Fruit fly (Drosophila melanogaster): ENCODE data around the gene sc.

sc gene

dm6 chrX:395746-396145 is at the start of gene sc:
Gene sc, plus strand, starts transcription at chrX:396060.
- TF ChIP-seq cnc (optimal IDR thresholded peaks at IDR 0.05) (no peak), cic (GFP tag; optimal IDR thresholded peaks at IDR 0.05) (no peak), kay (GFP tag; ENCODE audit: borderline replicate concordance) (no peak), pad (GFP tag; optimal IDR thresholded peaks at IDR 0.05) (no peak), Clk (GFP tag; optimal IDR thresholded peaks at IDR 0.05) (no peak), CG7045 (GFP tag; optimal IDR thresholded peaks at IDR 0.05) (no peak), CG12768 (GFP tag; optimal IDR thresholded peaks at IDR 0.05) (no peak), CG7101 (tag; optimal IDR thresholded peaks at IDR 0.05) (no peak), CG33017 (tag; optimal IDR thresholded peaks at IDR 0.05) (no peak), tj (GFP tag; optimal IDR thresholded peaks at IDR 0.05) (no peak), ovo (GFP tag; optimal IDR thresholded peaks at IDR 0.05) (no peak), Hr96 (GFP tag; optimal IDR thresholded peaks at IDR 0.05) (no peak), Crg-1 (GFP tag; optimal IDR thresholded peaks at IDR 0.05) (no peak), CG11617 (GFP tag; optimal IDR thresholded peaks at IDR 0.05) (no peak), bab1 (GFP tag; optimal IDR thresholded peaks at IDR 0.05) (no peak), CG5204 (GFP tag; optimal IDR thresholded peaks at IDR 0.05) (no peak), CG1620 (GFP tag; optimal IDR thresholded peaks at IDR 0.05) (no peak), Mnt (GFP tag; optimal IDR thresholded peaks at IDR 0.05) (no peak), toe (GFP tag; optimal IDR thresholded peaks at IDR 0.05) (no peak), CG14711 (tag; optimal IDR thresholded peaks at IDR 0.05) (no peak)

dm6 chrX:350266-350665 is 45.6 kb upstream of the sc start, which contains the start of gene CG43181:
Gene CG43181, plus strand, starts transcription at chrX:350566.
- no peak for TF ChIP-seq toe (GFP tag; optimal IDR thresholded peaks at IDR 0.05)
- no peak for TF ChIP-seq CG7101 (tag; optimal IDR thresholded peaks at IDR 0.05)
- no peak for TF ChIP-seq CG5204 (GFP tag; optimal IDR thresholded peaks at IDR 0.05)
- no peak for TF ChIP-seq CG33017 (tag; optimal IDR thresholded peaks at IDR 0.05)
- no peak for TF ChIP-seq cic (GFP tag; optimal IDR thresholded peaks at IDR 0.05)
- TF ChIP-seq CG1620 (GFP tag; optimal IDR thresholded peaks at IDR 0.05): no peak
- no peak for TF ChIP-seq CG7045 (GFP tag; optimal IDR thresholded peaks at IDR 0.05)
- no peak for TF ChIP-seq Clk (GFP tag; optimal IDR thresholded peaks at IDR 0.05)
- no peak for TF ChIP-seq Crg-1 (GFP tag; optimal IDR thresholded peaks at IDR 0.05)
- no peak for TF ChIP-seq CG11617 (GFP tag; optimal IDR thresholded peaks at IDR 0.05)
- TF ChIP-seq bab1 (GFP tag; optimal IDR thresholded peaks at IDR 0.05): no peak
- no peak for TF ChIP-seq pad (GFP tag; optimal IDR thresholded peaks at IDR 0.05)

DNA sequence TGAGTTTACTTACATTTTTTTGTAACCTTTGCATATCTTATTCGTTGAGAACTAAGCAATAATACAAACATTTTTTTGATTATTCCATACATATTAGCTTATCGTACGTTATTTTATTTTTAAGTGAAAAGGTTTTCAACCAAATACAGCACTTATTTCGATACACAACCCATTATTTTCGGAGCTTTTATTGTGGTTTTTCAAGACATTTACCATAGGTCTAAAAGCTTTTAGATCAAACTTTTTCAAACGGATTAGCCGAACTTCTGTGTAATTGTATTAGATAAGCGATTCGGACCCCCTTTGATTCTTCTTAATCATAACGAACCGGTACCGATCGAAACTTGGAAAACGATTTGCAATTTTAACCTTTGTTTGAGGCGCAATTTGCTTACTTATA is 44.9 kb upstream of the sc start:
- TF ChIP-seq CG12768 (GFP tag; optimal IDR thresholded peaks at IDR 0.05) (no peak), Mnt (GFP tag; optimal IDR thresholded peaks at IDR 0.05) (no peak), CG14711 (tag; optimal IDR thresholded peaks at IDR 0.05) (no peak), ovo (GFP tag; optimal IDR thresholded peaks at IDR 0.05) (no peak), CG7045 (GFP tag; optimal IDR thresholded peaks at IDR 0.05) (no peak), CG11617 (GFP tag; optimal IDR thresholded peaks at IDR 0.05) (no peak), pad (GFP tag; optimal IDR thresholded peaks at IDR 0.05) (no peak), Hr96 (GFP tag; optimal IDR thresholded peaks at IDR 0.05) (no peak)

- TF ChIP-seq CG1620 (GFP tag; optimal IDR thresholded peaks at IDR 0.05) (no peak), Mnt (GFP tag; optimal IDR thresholded peaks at IDR 0.05) (no peak), cnc (optimal IDR thresholded peaks at IDR 0.05) (no peak), CG14711 (tag; optimal IDR thresholded peaks at IDR 0.05) (no peak), CG33017 (tag; optimal IDR thresholded peaks at IDR 0.05) (no peak), CG5204 (GFP tag; optimal IDR thresholded peaks at IDR 0.05) (no peak), ovo (GFP tag; optimal IDR thresholded peaks at IDR 0.05) (no peak), tj (GFP tag; optimal IDR thresholded peaks at IDR 0.05) (no peak), cic (GFP tag; optimal IDR thresholded peaks at IDR 0.05) (no peak), pad (GFP tag; optimal IDR thresholded peaks at IDR 0.05) (no peak), CG11617 (GFP tag; optimal IDR thresholded peaks at IDR 0.05) (no peak), CG7045 (GFP tag; optimal IDR thresholded peaks at IDR 0.05) (no peak), bab1 (GFP tag; optimal IDR thresholded peaks at IDR 0.05) (no peak), Clk (GFP tag; optimal IDR thresholded peaks at IDR 0.05) (no peak)
Observed at dm6 chrX:351599-351998, 44.3 kb upstream of the sc start.

dm6 chrX:352767-353166 is 43.1 kb upstream of the sc start, which contains the start of gene CG43182:
Gene CG43182, plus strand, starts transcription at chrX:353067.
- TF ChIP-seq kay (GFP tag; ENCODE audit: borderline replicate concordance) (no peak), CG33017 (tag; optimal IDR thresholded peaks at IDR 0.05) (no peak)

dm6 chrX:353929-354515 is 41.8 kb upstream of the sc start:
- TF ChIP-seq tj (GFP tag; optimal IDR thresholded peaks at IDR 0.05) (no peak), CG12768 (GFP tag; optimal IDR thresholded peaks at IDR 0.05) (no peak), CG11617 (GFP tag; optimal IDR thresholded peaks at IDR 0.05) (no peak), CG5204 (GFP tag; optimal IDR thresholded peaks at IDR 0.05) (no peak), CG1620 (GFP tag; optimal IDR thresholded peaks at IDR 0.05) (no peak), ovo (GFP tag; optimal IDR thresholded peaks at IDR 0.05) (no peak), cic (GFP tag; optimal IDR thresholded peaks at IDR 0.05) (no peak), cnc (optimal IDR thresholded peaks at IDR 0.05) (no peak), CG7101 (tag; optimal IDR thresholded peaks at IDR 0.05) (no peak), pad (GFP tag; optimal IDR thresholded peaks at IDR 0.05) (no peak), CG33017 (tag; optimal IDR thresholded peaks at IDR 0.05) (no peak), Hr96 (GFP tag; optimal IDR thresholded peaks at IDR 0.05) (no peak), kay (GFP tag; ENCODE audit: borderline replicate concordance) (no peak), CG7045 (GFP tag; optimal IDR thresholded peaks at IDR 0.05) (no peak), Mnt (GFP tag; optimal IDR thresholded peaks at IDR 0.05) (no peak), CG14711 (tag; optimal IDR thresholded peaks at IDR 0.05) (no peak), Clk (GFP tag; optimal IDR thresholded peaks at IDR 0.05) (no peak), toe (GFP tag; optimal IDR thresholded peaks at IDR 0.05) (no peak), bab1 (GFP tag; optimal IDR thresholded peaks at IDR 0.05) (no peak)
